Worm (Caenorhabditis elegans): Measurements from ENCODE around the gene unc-105.

DNA sequence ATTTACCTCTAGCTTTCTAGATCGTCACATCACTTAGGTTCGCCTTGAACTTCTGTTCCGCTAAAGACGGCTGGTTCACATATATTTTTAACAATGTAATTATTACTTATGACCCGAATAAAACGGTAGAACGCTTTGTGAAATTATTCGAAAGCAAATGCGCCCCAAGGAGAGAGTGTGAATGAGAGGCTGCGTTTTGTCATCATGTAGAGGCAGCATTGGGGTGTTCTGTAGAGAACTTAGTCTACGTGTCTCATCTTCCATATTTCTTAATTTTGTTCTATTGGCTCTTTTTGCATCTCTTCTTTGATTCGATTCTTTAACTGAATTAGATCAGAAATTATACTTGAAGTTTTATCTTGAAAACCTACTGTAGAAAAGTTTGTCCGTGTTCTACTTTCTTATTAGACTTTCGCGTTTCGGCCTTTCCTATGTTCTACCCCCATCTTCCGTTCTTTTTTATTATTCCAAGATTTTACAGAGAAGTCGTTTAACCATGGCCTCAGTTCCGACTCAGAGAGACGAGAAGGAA, 21.8 kb downstream of the unc-105 start, which contains the start of gene cdc-48.2:
- TF ChIP-seq madf-8 (GFP tag; conservative IDR thresholded peaks at IDR 0.05) = no peak
- no peak for TF ChIP-seq snpc-4 (GFP tag; optimal IDR thresholded peaks at IDR 0.05)
- no peak for TF ChIP-seq snpc-4 (tag; optimal IDR thresholded peaks at IDR 0.05)
- TF ChIP-seq aptf-3 (GFP tag; IDR thresholded peaks at IDR 0.05) = no peak
- TF ChIP-seq rcor-1 (GFP tag; IDR thresholded peaks at IDR 0.05) = 0 out of 2 replicates have a peak, but pooled peaks have one; percentile 17
- TF ChIP-seq Y53F4B.3 (GFP tag; IDR thresholded peaks at IDR 0.05) = no peak
- no peak for TF ChIP-seq attf-3 (GFP tag; conservative IDR thresholded peaks at IDR 0.05)
- no peak for TF ChIP-seq tlf-1 (GFP tag; optimal IDR thresholded peaks at IDR 0.05)
- TF ChIP-seq pha-4 (tag; optimal IDR thresholded peaks at IDR 0.05) = no peak
- TF ChIP-seq efl-1 (GFP tag; optimal IDR thresholded peaks at IDR 0.05) = no peak
- TF ChIP-seq F49E8.2 (tag; optimal IDR thresholded peaks at IDR 0.05; ENCODE audit: insufficient read depth) = no peak
- no peak for TF ChIP-seq B0019.2 (GFP tag; conservative IDR thresholded peaks at IDR 0.05)
- no peak for TF ChIP-seq bed-2 (GFP tag; IDR thresholded peaks at IDR 0.05)
- TF ChIP-seq mes-4 (tag; optimal IDR thresholded peaks at IDR 0.05) = no peak
- TF ChIP-seq zim-3 (tag; optimal IDR thresholded peaks at IDR 0.05) = no peak

Data from whole organism, young adult.